Worm (Caenorhabditis elegans) whole organism, L3 larva: ENCODE measurements around the gene F54C8.7.

Experiments used
- R02D3.7 ChIP-seq: fragments of 150-350 bp; optimal IDR thresholded peaks from 2 replicates; lab custom pipeline; 2014; ENCODE audit warnings: missing biosample characterization, missing genetic modification characterization
- ZK546.5 ChIP-seq: sonication (generic microtip); optimal IDR thresholded peaks from 2 replicates; lab custom pipeline; 2017; ENCODE audit warnings: missing biosample characterization, missing genetic modification characterization
- ama-1 ChIP-seq: fragments of 150-350 bp; optimal IDR thresholded peaks from 2 replicates; lab custom pipeline; 2018
- ceh-82 ChIP-seq: fragments of 150-350 bp; optimal IDR thresholded peaks from 2 replicates; lab custom pipeline; 2014; ENCODE audit warnings: missing biosample characterization, missing genetic modification characterization
- egl-27 ChIP-seq: sonication (generic microtip); optimal IDR thresholded peaks from 4 replicates; lab custom pipeline; 2017; ENCODE audit warnings: missing biosample characterization, missing genetic modification reagents, missing genetic modification characterization
- elt-2 ChIP-seq: sonication (generic microtip); optimal IDR thresholded peaks from 2 replicates; lab custom pipeline; 2016; ENCODE audit warnings: missing genetic modification reagents, mild to moderate bottlenecking, missing genetic modification characterization, missing compliant biosample characterization
- elt-3 ChIP-seq, 3 experiments: fragments of 150-350 bp in 1 of 3; sonication (generic microtip) in 2 of 3; optimal IDR thresholded peaks; 2 replicates in 2 of 3; 4 replicates in 1 of 3; lab custom pipeline; 2014 to 2017; ENCODE audit warnings: missing biosample characterization in 3 of 3, missing genetic modification characterization in 3 of 3
- eor-1 ChIP-seq, 2 experiments: fragments of 150-350 bp; optimal IDR thresholded peaks; 2 replicates each; lab custom pipeline; 2014 to 2018; ENCODE audit warnings: missing biosample characterization in 2 of 2, missing genetic modification characterization in 2 of 2
- fkh-10 ChIP-seq: sonication (generic microtip); optimal IDR thresholded peaks from 2 replicates; lab custom pipeline; 2017; ENCODE audit warnings: missing biosample characterization, missing genetic modification reagents, missing genetic modification characterization
- fos-1 ChIP-seq: fragments of 150-350 bp; optimal IDR thresholded peaks from 2 replicates; lab custom pipeline; 2014; ENCODE audit warnings: missing biosample characterization, missing genetic modification characterization
- hmg-11 ChIP-seq: sonication (generic microtip); optimal IDR thresholded peaks from 2 replicates; lab custom pipeline; 2016; ENCODE audit warnings: missing genetic modification characterization, missing compliant biosample characterization
- lin-15B ChIP-seq: fragments of 150-350 bp; optimal IDR thresholded peaks from 2 replicates; lab custom pipeline; 2014; ENCODE audit warnings: missing biosample characterization, missing genetic modification characterization
- lsy-12 ChIP-seq: sonication (generic microtip); optimal IDR thresholded peaks from 2 replicates; lab custom pipeline; 2016; ENCODE audit warnings: mild to moderate bottlenecking, missing genetic modification characterization, missing compliant biosample characterization
- nfya-1 ChIP-seq: sonication (generic microtip); optimal IDR thresholded peaks from 2 replicates; lab custom pipeline; 2017; ENCODE audit warnings: missing genetic modification characterization, mild to moderate bottlenecking, missing compliant biosample characterization, antibody characterized with exemption, moderate library complexity; ENCODE audit not compliant: insufficient read depth
- nhr-11 ChIP-seq: fragments of 150-350 bp; optimal IDR thresholded peaks from 2 replicates; lab custom pipeline; 2014; ENCODE audit warnings: missing biosample characterization, missing genetic modification characterization
- nhr-23 ChIP-seq: fragments of 150-350 bp; optimal IDR thresholded peaks from 2 replicates; lab custom pipeline; 2014; ENCODE audit warnings: missing biosample characterization, missing genetic modification reagents, missing genetic modification characterization
- nhr-237 ChIP-seq: fragments of 150-350 bp; optimal IDR thresholded peaks from 2 replicates; lab custom pipeline; 2014; ENCODE audit warnings: missing biosample characterization, missing genetic modification characterization
- nhr-25 ChIP-seq: sonication (generic microtip); optimal IDR thresholded peaks from 2 replicates; lab custom pipeline; 2017; ENCODE audit warnings: missing biosample characterization, missing genetic modification characterization
- nhr-43 ChIP-seq: sonication (generic microtip); optimal IDR thresholded peaks from 2 replicates; lab custom pipeline; 2016; ENCODE audit warnings: mild to moderate bottlenecking, missing genetic modification characterization, missing compliant biosample characterization; ENCODE audit not compliant: poor library complexity, severe bottlenecking
- pha-4 ChIP-seq: fragments of 150-350 bp; optimal IDR thresholded peaks from 2 replicates; lab custom pipeline; 2014; ENCODE audit warnings: missing biosample characterization, missing genetic modification reagents, missing genetic modification characterization
- pqm-1 ChIP-seq: fragments of 150-350 bp; optimal IDR thresholded peaks from 2 replicates; lab custom pipeline; 2017; ENCODE audit warnings: missing biosample characterization, missing genetic modification characterization, inconsistent platforms
- snpc-4 ChIP-seq: fragments of 150-350 bp; optimal IDR thresholded peaks from 2 replicates; lab custom pipeline; 2014; ENCODE audit warnings: missing biosample characterization, missing genetic modification characterization
- unc-39 ChIP-seq: sonication (generic microtip); optimal IDR thresholded peaks from 4 replicates; lab custom pipeline; 2017; ENCODE audit warnings: missing biosample characterization, missing genetic modification characterization
- unc-62 ChIP-seq: fragments of 150-350 bp; sonication (generic microtip); optimal IDR thresholded peaks from 4 replicates; lab custom pipeline; 2014; ENCODE audit warnings: missing biosample characterization, missing genetic modification reagents, missing genetic modification characterization
- ztf-11 ChIP-seq: fragments of 150-350 bp; optimal IDR thresholded peaks from 2 replicates; lab custom pipeline; 2014; ENCODE audit warnings: missing biosample characterization, missing genetic modification characterization
- ztf-4 ChIP-seq: fragments of 150-350 bp; optimal IDR thresholded peaks from 2 replicates; lab custom pipeline; 2014; ENCODE audit warnings: missing biosample characterization, missing genetic modification characterization

Gene F54C8.7

ce11 chrIII:9465865-9466264 lies 12.0 kb upstream of the F54C8.7 start, which contains the start of gene B0464.6:
Gene B0464.6, minus strand, starts transcription at chrIII:9465965.
- no peak for TF ChIP-seq nhr-43 (tag; lab: Kevin White, UChicago)
- TF ChIP-seq nhr-11 (tag; lab: Kevin White, UChicago): no peak
- no peak for TF ChIP-seq elt-3 (tag; optimal IDR thresholded peaks at IDR 0.05; lab: Kevin White, UChicago)
- no peak for TF ChIP-seq ztf-4 (tag; lab: Kevin White, UChicago)
- TF ChIP-seq eor-1 (tag; optimal IDR thresholded peaks at IDR 0.05; lab: Kevin White, UChicago): no peak

- TF ChIP-seq nhr-23 (peak; percentile 66), ztf-11 (tag; lab: Kevin White, UChicago) (no peak), pqm-1 (tag; lab: Kevin White, UChicago) (peak; percentile 42), unc-62 (GFP tag; lab: Kevin White, UChicago) (no peak), elt-2 (tag; lab: Kevin White, UChicago) (peak; percentile 10), nhr-43 (tag; lab: Kevin White, UChicago) (peak; percentile 77), lsy-12 (peak; percentile 21), pha-4 (tag; lab: Kevin White, UChicago) (peak; percentile 64), hmg-11 (tag; lab: Kevin White, UChicago) (peak; percentile 8), nfya-1 (tag; lab: Kevin White, UChicago) (peak; percentile 35), lin-15B (tag; lab: Kevin White, UChicago) (peak; percentile 79)
- TF ChIP-seq, all 47 proteins: peak for 9
Observed at ce11 chrIII:9465424-9465823, 11.6 kb upstream of the F54C8.7 start, which contains the start of gene B0464.9. Gene B0464.9, plus strand, starts transcription at chrIII:9465767.

- TF ChIP-seq ZK546.5 (tag; lab: Kevin White, UChicago) (no peak), nhr-23 (peak; percentile 17), fos-1 (tag; lab: Kevin White, UChicago) (no peak), egl-27 (tag; lab: Kevin White, UChicago) (no peak), hmg-11 (tag; lab: Kevin White, UChicago) (no peak)
Observed at ce11 chrIII:9462785-9463467, 9.1 kb upstream of the F54C8.7 start.

- TF ChIP-seq nhr-25 (tag; lab: Kevin White, UChicago) (no peak), R02D3.7 (tag; lab: Kevin White, UChicago) (peak; percentile 14)
Observed at ce11 chrIII:9461894-9462784, 8.3 kb upstream of the F54C8.7 start.

- TF ChIP-seq unc-39 (tag; lab: Kevin White, UChicago) (no peak), ztf-11 (tag; lab: Kevin White, UChicago) (no peak), nhr-23 (peak; percentile 48), snpc-4 (tag; lab: Kevin White, UChicago) (peak; percentile 21), ceh-82 (tag; lab: Kevin White, UChicago) (no peak), nhr-25 (tag; lab: Kevin White, UChicago) (peak; percentile 15), fkh-10 (GFP tag; lab: Kevin White, UChicago) (no peak), nfya-1 (tag; lab: Kevin White, UChicago) (peak; percentile 34), ztf-4 (tag; lab: Kevin White, UChicago) (no peak), lin-15B (tag; lab: Kevin White, UChicago) (peak; percentile 10), unc-62 (GFP tag; lab: Kevin White, UChicago) (peak; percentile 36), nhr-237 (tag; lab: Kevin White, UChicago) (no peak), ama-1 (lab: Kevin White, UChicago) (peak; percentile 57)
Observed at ce11 chrIII:9457192-9458103, 3.6 kb upstream of the F54C8.7 start.
